Worm (Caenorhabditis elegans): ENCODE measurements around the gene R05D8.7.

R05D8.7 gene

ce11 chrV:2774042-2774441 is 11.0 kb upstream of the R05D8.7 start, which contains the start of gene srj-18:
srj-18 (plus strand) TSS chrV:2774342.
- no peak for TF ChIP-seq alr-1 (tag; optimal IDR thresholded peaks at IDR 0.05)
- TF ChIP-seq C34F6.9 (tag; optimal IDR thresholded peaks at IDR 0.05), result no peak
- no peak for TF ChIP-seq unc-55 (GFP tag; optimal IDR thresholded peaks at IDR 0.05)
- TF ChIP-seq ama-1 (optimal IDR thresholded peaks at IDR 0.05), result no peak
- TF ChIP-seq nhr-6 (tag; optimal IDR thresholded peaks at IDR 0.05), result no peak
- TF ChIP-seq ZK546.5 (tag; optimal IDR thresholded peaks at IDR 0.05), result no peak
- TF ChIP-seq elt-3 (tag; optimal IDR thresholded peaks at IDR 0.05), result no peak
- no peak for TF ChIP-seq gmeb-1 (tag; optimal IDR thresholded peaks at IDR 0.05)
- no peak for TF ChIP-seq fos-1 (tag; optimal IDR thresholded peaks at IDR 0.05)
- TF ChIP-seq peb-1 (tag; optimal IDR thresholded peaks at IDR 0.05), result no peak
- no peak for TF ChIP-seq egl-27 (tag; optimal IDR thresholded peaks at IDR 0.05)
- no peak for TF ChIP-seq elt-1 (tag; optimal IDR thresholded peaks at IDR 0.05)
- TF ChIP-seq F13H6.1 (tag; optimal IDR thresholded peaks at IDR 0.05), result no peak
- no peak for TF ChIP-seq nhr-21 (tag; optimal IDR thresholded peaks at IDR 0.05)
- TF ChIP-seq lin-11 (tag; optimal IDR thresholded peaks at IDR 0.05), result no peak
- no peak for TF ChIP-seq aly-2 (tag; optimal IDR thresholded peaks at IDR 0.05)
- TF ChIP-seq mbf-1 (tag; optimal IDR thresholded peaks at IDR 0.05), result no peak
- no peak for TF ChIP-seq Y55F3AM.14 (GFP tag; optimal IDR thresholded peaks at IDR 0.05)
- no peak for TF ChIP-seq nhr-23 (tag; optimal IDR thresholded peaks at IDR 0.05)

- TF ChIP-seq aly-2 (tag; optimal IDR thresholded peaks at IDR 0.05), result no peak
- TF ChIP-seq nhr-237 (tag; optimal IDR thresholded peaks at IDR 0.05), result no peak
- no peak for TF ChIP-seq mab-5 (tag; optimal IDR thresholded peaks at IDR 0.05)
These were observed 8.6 kb upstream of the R05D8.7 start, which contains the start of gene srh-56 for ce11 chrV:2771560-2771959. srh-56 (plus strand) TSS chrV:2771860.

- TF ChIP-seq elt-1 (tag; optimal IDR thresholded peaks at IDR 0.05) (no peak), lin-39 (tag; optimal IDR thresholded peaks at IDR 0.05) (no peak), R02D3.7 (tag; optimal IDR thresholded peaks at IDR 0.05) (no peak), unc-55 (GFP tag; optimal IDR thresholded peaks at IDR 0.05) (no peak)
These were observed 6.7 kb upstream of the R05D8.7 start, which contains the start of gene dhs-15 for ce11 chrV:2769754-2770153. dhs-15 (minus strand) TSS chrV:2769854.

- no peak for TF ChIP-seq unc-55 (GFP tag; optimal IDR thresholded peaks at IDR 0.05)
- TF ChIP-seq ama-1 (optimal IDR thresholded peaks at IDR 0.05), result no peak
- TF ChIP-seq nhr-77 (tag; optimal IDR thresholded peaks at IDR 0.05), result no peak
- TF ChIP-seq zag-1 (tag; optimal IDR thresholded peaks at IDR 0.05), result no peak
- no peak for TF ChIP-seq ceh-82 (tag; optimal IDR thresholded peaks at IDR 0.05)
- no peak for TF ChIP-seq nhr-10 (tag; optimal IDR thresholded peaks at IDR 0.05)
- no peak for TF ChIP-seq nhr-11 (tag; optimal IDR thresholded peaks at IDR 0.05)
These were observed 4.5 kb upstream of the R05D8.7 start, which contains the start of gene R05D8.9 for ce11 chrV:2767465-2767864. R05D8.9 (minus strand) TSS chrV:2767565.

- peak; percentile 69 for TF ChIP-seq fos-1 (tag; optimal IDR thresholded peaks at IDR 0.05)
- no peak for TF ChIP-seq lsy-2 (tag; optimal IDR thresholded peaks at IDR 0.05)
- TF ChIP-seq nhr-237 (tag; optimal IDR thresholded peaks at IDR 0.05), result no peak
- TF ChIP-seq nhr-21 (tag; optimal IDR thresholded peaks at IDR 0.05), result no peak
- TF ChIP-seq gmeb-1 (tag; optimal IDR thresholded peaks at IDR 0.05), result no peak
- no peak for TF ChIP-seq mdl-1 (tag; optimal IDR thresholded peaks at IDR 0.05)
- TF ChIP-seq nhr-6 (tag; optimal IDR thresholded peaks at IDR 0.05), result no peak
- no peak for TF ChIP-seq R02D3.7 (tag; optimal IDR thresholded peaks at IDR 0.05)
- TF ChIP-seq skn-1 (tag; optimal IDR thresholded peaks at IDR 0.05), result no peak
These were observed 2.0 kb upstream of the R05D8.7 start, which contains the start of gene dhs-14 for ce11 chrV:2765052-2765451. dhs-14 (minus strand) TSS chrV:2765200.

ce11 chrV:2761470-2761869 is 1.5 kb downstream of the R05D8.7 start:
- no peak for TF ChIP-seq F13H6.1 (tag; optimal IDR thresholded peaks at IDR 0.05)
- TF ChIP-seq crh-2 (tag; optimal IDR thresholded peaks at IDR 0.05), result no peak
- TF ChIP-seq nhr-21 (tag; optimal IDR thresholded peaks at IDR 0.05), result no peak
- TF ChIP-seq unc-62 (GFP tag; optimal IDR thresholded peaks at IDR 0.05), result no peak
- TF ChIP-seq C34F6.9 (tag; optimal IDR thresholded peaks at IDR 0.05), result no peak
- TF ChIP-seq lin-39 (tag; optimal IDR thresholded peaks at IDR 0.05), result no peak
- TF ChIP-seq sem-4 (tag; optimal IDR thresholded peaks at IDR 0.05), result no peak
- no peak for TF ChIP-seq alr-1 (tag; optimal IDR thresholded peaks at IDR 0.05)
- TF ChIP-seq sma-3 (GFP tag; optimal IDR thresholded peaks at IDR 0.05), result no peak
- TF ChIP-seq skn-1 (tag; optimal IDR thresholded peaks at IDR 0.05), result no peak
- TF ChIP-seq fos-1 (tag; optimal IDR thresholded peaks at IDR 0.05), result no peak
